Fruit fly (Drosophila melanogaster) whole organism, embryonic: Measurements from ENCODE around the gene Fum1.

ENCODE experiments used
- CG15696 ChIP-seq: fragments of 200-800 bp; sonication (Bioruptor generic); optimal IDR thresholded peaks from 2 replicates; lab custom pipeline; 2019; ENCODE audit warnings: missing biosample characterization, mild to moderate bottlenecking, missing genetic modification characterization, moderate library complexity
- Dbx ChIP-seq: fragments of 200-800 bp; sonication (Bioruptor generic); IDR thresholded peaks from 3 replicates; pipeline ENCODE4 v1.3.6; 2022; ENCODE audit warnings: missing biosample characterization, missing genetic modification characterization
- Drgx ChIP-seq: fragments of 200-800 bp; sonication (Bioruptor generic); IDR thresholded peaks from 2 replicates; pipeline ENCODE4 v1.3.6; 2022; ENCODE audit warnings: missing biosample characterization, missing genetic modification characterization
- Hmr ChIP-seq: fragments of 200-800 bp; sonication (Bioruptor generic); optimal IDR thresholded peaks from 3 replicates; lab custom pipeline; 2017; ENCODE audit warnings: mild to moderate bottlenecking, missing biosample characterization, missing genetic modification reagents, missing genetic modification characterization
- dpn ChIP-seq, 2 experiments: fragments of 200-800 bp; sonication (Bioruptor generic); optimal IDR thresholded peaks; 3 replicates each; lab custom pipeline; 2016; ENCODE audit warnings: missing biosample characterization in 2 of 2, missing genetic modification characterization in 2 of 2

DNA sequence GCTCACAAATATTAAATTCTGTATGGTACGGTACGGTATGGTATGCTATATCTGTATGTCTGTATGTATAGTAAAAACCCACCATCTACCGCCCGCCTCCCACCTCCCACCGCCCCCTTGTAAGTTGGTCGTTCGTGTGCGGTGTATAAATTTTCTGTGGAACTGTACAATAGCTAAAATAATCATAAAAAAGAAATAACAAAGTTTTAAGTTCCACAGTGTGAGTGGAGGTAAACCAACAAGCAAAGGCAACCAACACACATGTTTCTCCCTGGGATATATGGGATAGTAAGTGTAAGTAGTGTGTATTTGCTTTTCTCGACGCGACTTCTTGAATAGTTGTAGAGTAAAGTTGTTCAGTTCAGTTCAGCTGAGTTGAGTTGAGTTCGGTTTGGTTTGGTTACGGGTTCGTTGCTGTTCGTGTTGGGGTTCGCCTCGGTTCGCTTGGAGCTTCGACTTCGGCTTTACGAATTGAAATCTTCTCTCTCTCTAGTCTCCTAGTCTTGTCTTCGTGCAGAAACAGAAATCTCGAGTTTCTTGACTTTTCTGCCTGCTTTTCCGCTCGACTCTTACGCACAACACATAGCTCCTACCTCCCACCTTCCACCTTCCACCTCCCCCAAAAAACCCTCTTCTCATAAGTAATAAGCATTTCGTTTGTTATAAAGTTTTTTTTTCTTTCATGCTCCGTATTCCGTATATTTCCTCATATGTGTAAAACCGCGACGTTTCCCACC, 28.5 kb downstream of the Fum1 start:
- TF ChIP-seq Dbx (GFP tag; lab: Robert Waterston, UW) (no peak), Drgx (GFP tag; lab: Robert Waterston, UW) (no peak), Hmr (peak; percentile 27), CG15696 (tag; lab: Kevin White, UChicago) (no peak), dpn (GFP tag; optimal IDR thresholded peaks at IDR 0.05; lab: Kevin White, UChicago) (no peak)
